Worm (Caenorhabditis elegans) whole organism, L2 larva: Measurements from ENCODE around the gene ctsa-1.1.

Source experiments
- C34F6.9 ChIP-seq: fragments of 150-350 bp; optimal IDR thresholded peaks from 2 replicates; lab custom pipeline; 2014; ENCODE audit warnings: missing biosample characterization, missing genetic modification characterization
- R02D3.7 ChIP-seq: fragments of 150-350 bp; optimal IDR thresholded peaks from 2 replicates; lab custom pipeline; 2014; ENCODE audit warnings: missing biosample characterization, missing genetic modification characterization
- Y55F3AM.14 ChIP-seq: fragments of 200-800 bp; sonication (Bioruptor generic); optimal IDR thresholded peaks from 2 replicates; lab custom pipeline; 2018; ENCODE audit warnings: mild to moderate bottlenecking, missing genetic modification characterization, missing compliant biosample characterization
- ZK546.5 ChIP-seq: sonication (generic microtip); optimal IDR thresholded peaks from 2 replicates; lab custom pipeline; 2017; ENCODE audit warnings: missing biosample characterization, missing genetic modification characterization
- alr-1 ChIP-seq: fragments of 150-350 bp; optimal IDR thresholded peaks from 2 replicates; lab custom pipeline; 2014; ENCODE audit warnings: missing biosample characterization, missing genetic modification characterization
- aly-2 ChIP-seq: fragments of 150-350 bp; optimal IDR thresholded peaks from 2 replicates; lab custom pipeline; 2014; ENCODE audit warnings: missing biosample characterization, missing genetic modification characterization
- blmp-1 ChIP-seq: sonication (generic microtip); optimal IDR thresholded peaks from 2 replicates; lab custom pipeline; 2017; ENCODE audit warnings: missing genetic modification characterization, mild to moderate bottlenecking, missing compliant biosample characterization, antibody characterized with exemption, moderate library complexity; ENCODE audit not compliant: insufficient read depth
- ceh-16 ChIP-seq: fragments of 150-350 bp; optimal IDR thresholded peaks from 2 replicates; lab custom pipeline; 2014; ENCODE audit warnings: missing biosample characterization, missing genetic modification characterization
- ceh-82 ChIP-seq: fragments of 150-350 bp; optimal IDR thresholded peaks from 2 replicates; lab custom pipeline; 2014; ENCODE audit warnings: missing biosample characterization, missing genetic modification characterization
- crh-2 ChIP-seq: sonication (generic microtip); optimal IDR thresholded peaks from 2 replicates; lab custom pipeline; 2017; ENCODE audit warnings: missing biosample characterization, missing genetic modification characterization
- elt-3 ChIP-seq: sonication (generic microtip); optimal IDR thresholded peaks from 2 replicates; lab custom pipeline; 2017; ENCODE audit warnings: missing biosample characterization, missing genetic modification characterization
- fos-1 ChIP-seq: fragments of 150-350 bp; optimal IDR thresholded peaks from 2 replicates; lab custom pipeline; 2014; ENCODE audit warnings: missing biosample characterization, missing genetic modification characterization
- lin-11 ChIP-seq: fragments of 150-350 bp; sonication (generic microtip); optimal IDR thresholded peaks from 2 replicates; lab custom pipeline; 2014; ENCODE audit warnings: missing biosample characterization, missing genetic modification characterization, inconsistent platforms, mixed read lengths
- lin-39 ChIP-seq: fragments of 150-350 bp; optimal IDR thresholded peaks from 2 replicates; lab custom pipeline; 2014; ENCODE audit warnings: missing biosample characterization, missing genetic modification reagents, missing genetic modification characterization
- lsy-2 ChIP-seq, 2 experiments: fragments of 150-350 bp in 1 of 2; sonication (generic microtip) in 1 of 2; optimal IDR thresholded peaks; 2 replicates each; lab custom pipeline; 2014 to 2017; ENCODE audit warnings: missing biosample characterization in 2 of 2, missing genetic modification characterization in 2 of 2
- mab-5 ChIP-seq: fragments of 150-350 bp; optimal IDR thresholded peaks from 2 replicates; lab custom pipeline; 2014; ENCODE audit warnings: missing biosample characterization, missing genetic modification characterization
- mbf-1 ChIP-seq: sonication (generic microtip); optimal IDR thresholded peaks from 2 replicates; lab custom pipeline; 2017; ENCODE audit warnings: missing biosample characterization, missing genetic modification characterization
- nhr-10 ChIP-seq: sonication (generic microtip); optimal IDR thresholded peaks from 2 replicates; lab custom pipeline; 2017; ENCODE audit warnings: missing biosample characterization, missing genetic modification characterization
- nhr-11 ChIP-seq: fragments of 150-350 bp; optimal IDR thresholded peaks from 2 replicates; lab custom pipeline; 2014; ENCODE audit warnings: missing biosample characterization, missing genetic modification characterization
- nhr-12 ChIP-seq: fragments of 150-350 bp; optimal IDR thresholded peaks from 2 replicates; lab custom pipeline; 2014; ENCODE audit warnings: missing biosample characterization, missing genetic modification characterization
- nhr-129 ChIP-seq: fragments of 150-350 bp; optimal IDR thresholded peaks from 2 replicates; lab custom pipeline; 2014; ENCODE audit warnings: missing biosample characterization, missing genetic modification characterization
- nhr-21 ChIP-seq: fragments of 150-350 bp; optimal IDR thresholded peaks from 2 replicates; lab custom pipeline; 2014; ENCODE audit warnings: missing biosample characterization, missing genetic modification characterization
- nhr-23 ChIP-seq: fragments of 150-350 bp; optimal IDR thresholded peaks from 2 replicates; lab custom pipeline; 2014; ENCODE audit warnings: missing biosample characterization, missing genetic modification reagents, missing genetic modification characterization
- nhr-237 ChIP-seq: fragments of 150-350 bp; optimal IDR thresholded peaks from 2 replicates; lab custom pipeline; 2014; ENCODE audit warnings: missing biosample characterization, missing genetic modification characterization
- nhr-25 ChIP-seq: fragments of 150-350 bp; sonication (generic microtip); optimal IDR thresholded peaks from 3 replicates; lab custom pipeline; 2014; ENCODE audit warnings: missing biosample characterization, missing genetic modification characterization
- nhr-6 ChIP-seq: fragments of 150-350 bp; optimal IDR thresholded peaks from 2 replicates; lab custom pipeline; 2014; ENCODE audit warnings: missing biosample characterization, missing genetic modification characterization
- nhr-77 ChIP-seq: fragments of 150-350 bp; optimal IDR thresholded peaks from 2 replicates; lab custom pipeline; 2014; ENCODE audit warnings: missing biosample characterization, missing genetic modification characterization
- skn-1 ChIP-seq: sonication (generic microtip); optimal IDR thresholded peaks from 2 replicates; lab custom pipeline; 2017; ENCODE audit warnings: missing biosample characterization, missing genetic modification characterization
- sma-3 ChIP-seq: sonication (generic microtip); optimal IDR thresholded peaks from 2 replicates; lab custom pipeline; 2016; ENCODE audit warnings: missing genetic modification reagents, missing genetic modification characterization, missing compliant biosample characterization
- sma-9 ChIP-seq, 2 experiments: fragments of 150-350 bp in 1 of 2; sonication (generic microtip) in 1 of 2; optimal IDR thresholded peaks; 2 replicates each; lab custom pipeline; 2014 to 2016; ENCODE audit warnings: missing genetic modification characterization in 2 of 2, mild to moderate bottlenecking in 1 of 2, missing biosample characterization in 1 of 2, missing compliant biosample characterization in 1 of 2, missing genetic modification reagents in 1 of 2, moderate library complexity in 1 of 2
- snpc-4 ChIP-seq: fragments of 150-350 bp; optimal IDR thresholded peaks from 2 replicates; lab custom pipeline; 2014; ENCODE audit warnings: missing biosample characterization, missing genetic modification characterization
- unc-39 ChIP-seq: fragments of 150-350 bp; optimal IDR thresholded peaks from 2 replicates; lab custom pipeline; 2014; ENCODE audit warnings: missing biosample characterization, missing genetic modification characterization
- unc-62 ChIP-seq: fragments of 150-350 bp; optimal IDR thresholded peaks from 2 replicates; lab custom pipeline; 2014; ENCODE audit warnings: missing biosample characterization, missing genetic modification reagents, missing genetic modification characterization
- zag-1 ChIP-seq: fragments of 150-350 bp; optimal IDR thresholded peaks from 2 replicates; lab custom pipeline; 2014; ENCODE audit warnings: missing biosample characterization, missing genetic modification characterization
- ztf-4 ChIP-seq: fragments of 150-350 bp; optimal IDR thresholded peaks from 2 replicates; lab custom pipeline; 2014; ENCODE audit warnings: missing biosample characterization, missing genetic modification characterization

The ctsa-1.1 gene

ce11 chrII:4752257-4752728 lies 14.8 kb downstream of the ctsa-1.1 start, which contains the start of gene F41C3.1:
TSS of gene F41C3.1 (plus strand) at chrII:4752307.
- TF ChIP-seq nhr-25 (tag; lab: Kevin White, UChicago) (no peak), sma-3 (GFP tag; lab: Kevin White, UChicago) (no peak), nhr-21 (no peak), lin-39 (tag; lab: Kevin White, UChicago) (no peak), mbf-1 (tag; lab: Kevin White, UChicago) (no peak)

ce11 chrII:4753133-4753532 lies 15.7 kb downstream of the ctsa-1.1 start, which contains the start of gene C27D9.1:
TSS of gene C27D9.1 (plus strand) at chrII:4753413.
- TF ChIP-seq blmp-1 (tag; lab: Kevin White, UChicago) (no peak), Y55F3AM.14 (no peak), snpc-4 (tag; lab: Kevin White, UChicago) (no peak), lsy-2 (tag; optimal IDR thresholded peaks at IDR 0.05; lab: Kevin White, UChicago) (no peak), R02D3.7 (tag; lab: Kevin White, UChicago) (no peak), lin-11 (no peak), nhr-129 (no peak), nhr-10 (tag; lab: Kevin White, UChicago) (no peak), nhr-12 (tag; lab: Kevin White, UChicago) (no peak), ceh-82 (tag; lab: Kevin White, UChicago) (no peak), nhr-6 (no peak), nhr-23 (tag; lab: Kevin White, UChicago) (no peak), nhr-21 (no peak)

DNA sequence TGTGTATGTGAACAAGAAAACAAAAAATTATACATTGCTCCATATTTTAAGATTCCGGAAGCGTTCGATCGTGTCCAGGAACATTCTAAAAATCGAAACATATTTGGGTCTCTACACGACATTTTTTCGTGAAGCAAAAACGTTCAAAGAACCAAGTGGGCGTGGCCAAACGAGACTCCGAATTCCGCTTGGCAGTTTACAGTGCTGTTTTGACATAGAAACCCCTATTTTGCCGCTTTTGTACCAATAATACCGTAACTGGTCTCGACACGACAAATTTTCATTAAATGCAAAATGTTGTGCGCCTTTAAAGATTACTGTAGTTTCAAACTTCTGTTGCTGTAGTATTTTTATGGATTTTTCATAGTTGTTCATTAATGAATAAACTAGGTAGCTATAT lies 18.2 kb downstream of the ctsa-1.1 start:
- TF ChIP-seq R02D3.7 (tag; lab: Kevin White, UChicago) (no peak), C34F6.9 (tag; lab: Kevin White, UChicago) (no peak), ZK546.5 (tag; lab: Kevin White, UChicago) (no peak), snpc-4 (tag; lab: Kevin White, UChicago) (no peak), lsy-2 (tag; optimal IDR thresholded peaks at IDR 0.05; lab: Kevin White, UChicago) (no peak), aly-2 (tag; lab: Kevin White, UChicago) (no peak), unc-39 (tag; lab: Kevin White, UChicago) (no peak), Y55F3AM.14 (no peak), nhr-77 (tag; lab: Kevin White, UChicago) (no peak), elt-3 (tag; lab: Kevin White, UChicago) (no peak), alr-1 (tag; lab: Kevin White, UChicago) (no peak), unc-62 (GFP tag; lab: Kevin White, UChicago) (no peak), ztf-4 (tag; lab: Kevin White, UChicago) (no peak), sma-3 (GFP tag; lab: Kevin White, UChicago) (no peak), mab-5 (tag; lab: Kevin White, UChicago) (no peak), nhr-10 (tag; lab: Kevin White, UChicago) (no peak), nhr-11 (no peak)

DNA sequence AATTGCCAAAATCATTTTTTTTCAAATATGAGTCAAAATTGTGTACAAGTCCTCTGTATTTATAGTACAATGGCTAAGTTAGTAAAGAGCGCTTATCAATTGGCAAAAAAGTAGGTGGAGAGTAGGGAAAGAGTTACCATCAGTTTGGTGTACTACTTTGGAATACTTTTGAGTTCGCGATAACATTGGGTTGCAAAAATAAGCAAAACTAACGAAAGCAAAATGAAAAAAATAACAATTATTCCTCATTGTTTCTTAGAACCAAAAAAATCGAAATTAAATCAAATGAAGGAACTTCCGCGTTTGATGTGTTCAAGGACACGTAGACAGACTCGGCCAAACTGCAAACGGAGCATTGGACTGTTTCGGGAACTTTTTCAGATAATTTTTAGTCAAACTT lies 19.3 kb downstream of the ctsa-1.1 start, which contains the start of gene C27D9.2:
TSS of gene C27D9.2 (minus strand) at position 101 of the 400 bp plus-strand sequence.
- TF ChIP-seq fos-1 (tag; lab: Kevin White, UChicago) (no peak), lin-11 (no peak), ztf-4 (tag; lab: Kevin White, UChicago) (no peak)
- TF ChIP-seq, all 48 proteins: peak for 0

ce11 chrII:4758462-4758861 lies 21.0 kb downstream of the ctsa-1.1 start, which contains the start of gene F26G1.3:
TSS of gene F26G1.3 (plus strand) at chrII:4758762.
- TF ChIP-seq mbf-1 (tag; lab: Kevin White, UChicago) (no peak), nhr-10 (tag; lab: Kevin White, UChicago) (no peak), aly-2 (tag; lab: Kevin White, UChicago) (no peak), nhr-129 (no peak), zag-1 (no peak), blmp-1 (tag; lab: Kevin White, UChicago) (no peak), skn-1 (tag; lab: Kevin White, UChicago) (no peak), ceh-82 (tag; lab: Kevin White, UChicago) (no peak), sma-3 (GFP tag; lab: Kevin White, UChicago) (no peak), nhr-21 (no peak), sma-9 (GFP tag; optimal IDR thresholded peaks at IDR 0.05; lab: Kevin White, UChicago) (no peak), sma-9 (tag; optimal IDR thresholded peaks at IDR 0.05; lab: Kevin White, UChicago) (no peak), ceh-16 (tag; lab: Kevin White, UChicago) (no peak), crh-2 (tag; lab: Kevin White, UChicago) (no peak), nhr-237 (tag; lab: Kevin White, UChicago) (no peak), unc-62 (GFP tag; lab: Kevin White, UChicago) (no peak), nhr-25 (tag; lab: Kevin White, UChicago) (no peak), lin-11 (no peak), nhr-6 (no peak)
